Worm (Caenorhabditis elegans) whole organism, L4 larva: ENCODE results near the gene C49C3.15.
A peak's percentile ranks its signal among the peaks of the same experiment; 100 is the strongest.

ENCODE experiments used
- F37D6.2 ChIP-seq: sonication (generic microtip); optimal IDR thresholded peaks from 2 replicates; lab custom pipeline; 2016; ENCODE audit warnings: mild to moderate bottlenecking, missing genetic modification characterization, missing compliant biosample characterization
- T20F7.1 ChIP-seq: fragments of 200-800 bp; sonication (Bioruptor generic); optimal IDR thresholded peaks from 2 replicates; lab custom pipeline; 2018; ENCODE audit warnings: mild to moderate bottlenecking, missing genetic modification characterization, missing compliant biosample characterization
- Y5F2A.4 ChIP-seq: fragments of 200-800 bp; sonication (Bioruptor generic); optimal IDR thresholded peaks from 2 replicates; lab custom pipeline; 2018; ENCODE audit warnings: mild to moderate bottlenecking, missing genetic modification characterization, missing compliant biosample characterization
- Y75B8A.6 ChIP-seq: fragments of 200-800 bp; sonication (Bioruptor generic); IDR thresholded peaks from 2 replicates; pipeline ENCODE4 v1.3.6; 2022; ENCODE audit warnings: missing genetic modification reagents, missing genetic modification characterization, missing compliant biosample characterization
- ZK337.2 ChIP-seq: fragments of 200-800 bp; sonication (Bioruptor generic); IDR thresholded peaks from 2 replicates; pipeline ENCODE4 v1.3.6; 2022; ENCODE audit warnings: missing genetic modification reagents, missing genetic modification characterization, missing compliant biosample characterization
- aly-2 ChIP-seq: sonication (generic microtip); optimal IDR thresholded peaks from 2 replicates; lab custom pipeline; 2018; ENCODE audit warnings: missing biosample characterization, missing genetic modification characterization
- arid-1 ChIP-seq: fragments of 200-800 bp; sonication (Bioruptor generic); conservative IDR thresholded peaks from 2 replicates; pipeline ENCODE4 v1.3.6; 2022; ENCODE audit warnings: missing genetic modification reagents, missing genetic modification characterization, missing compliant biosample characterization
- attf-4 ChIP-seq: sonication (generic microtip); optimal IDR thresholded peaks from 3 replicates; lab custom pipeline; 2017; ENCODE audit warnings: missing biosample characterization, missing genetic modification characterization
- ceh-44 ChIP-seq: fragments of 200-800 bp; sonication (Bioruptor generic); IDR thresholded peaks from 2 replicates; pipeline ENCODE4 v1.3.6; 2022; ENCODE audit warnings: missing genetic modification reagents, missing genetic modification characterization, missing compliant biosample characterization
- ceh-62 ChIP-seq: sonication (generic microtip); optimal IDR thresholded peaks from 2 replicates; lab custom pipeline; 2017; ENCODE audit warnings: missing biosample characterization, missing genetic modification characterization
- cey-2 ChIP-seq: sonication (generic microtip); optimal IDR thresholded peaks from 3 replicates; lab custom pipeline; 2017; ENCODE audit warnings: missing genetic modification characterization, mild to moderate bottlenecking, missing compliant biosample characterization, antibody characterized with exemption, borderline replicate concordance; ENCODE audit not compliant: insufficient read depth
- daf-16 ChIP-seq, 3 experiments: sonication (generic microtip); optimal IDR thresholded peaks; 2 replicates each; lab custom pipeline; 2016 to 2017; ENCODE audit warnings: missing genetic modification characterization in 3 of 3, missing genetic modification reagents in 3 of 3, mild to moderate bottlenecking in 2 of 3, missing compliant biosample characterization in 2 of 3, missing biosample characterization in 1 of 3, moderate library complexity in 1 of 3
- daf-19 ChIP-seq: fragments of 200-800 bp; sonication (Bioruptor generic); conservative IDR thresholded peaks from 2 replicates; pipeline ENCODE4 v1.3.6; 2022; ENCODE audit warnings: missing genetic modification characterization, missing compliant biosample characterization
- dmd-9 ChIP-seq: fragments of 200-800 bp; sonication (Bioruptor generic); IDR thresholded peaks from 2 replicates; pipeline ENCODE4 v1.3.6; 2022; ENCODE audit warnings: missing genetic modification reagents, missing genetic modification characterization, missing compliant biosample characterization
- hmg-1.1 ChIP-seq: fragments of 200-800 bp; sonication (Bioruptor generic); IDR thresholded peaks from 2 replicates; pipeline ENCODE4 v1.3.6; 2022; ENCODE audit warnings: missing genetic modification reagents, missing genetic modification characterization, missing compliant biosample characterization
- lin-13 ChIP-seq: fragments of 150-350 bp; optimal IDR thresholded peaks from 2 replicates; lab custom pipeline; 2014; ENCODE audit warnings: missing biosample characterization, missing genetic modification reagents, missing genetic modification characterization
- lin-15B ChIP-seq: fragments of 150-350 bp; sonication (generic microtip); optimal IDR thresholded peaks from 3 replicates; lab custom pipeline; 2014; ENCODE audit warnings: missing biosample characterization, missing genetic modification characterization
- lin-38 ChIP-seq: fragments of 200-800 bp; sonication (Bioruptor generic); IDR thresholded peaks from 2 replicates; pipeline ENCODE4 v1.3.6; 2022; ENCODE audit warnings: missing genetic modification reagents, missing genetic modification characterization, missing compliant biosample characterization
- lin-39 ChIP-seq: fragments of 150-350 bp; optimal IDR thresholded peaks from 2 replicates; lab custom pipeline; 2014; ENCODE audit warnings: missing biosample characterization, missing genetic modification reagents, missing genetic modification characterization
- lir-3 ChIP-seq: sonication (generic microtip); optimal IDR thresholded peaks from 2 replicates; lab custom pipeline; 2016; ENCODE audit warnings: mild to moderate bottlenecking, missing genetic modification characterization, missing compliant biosample characterization
- mdl-1 ChIP-seq, 2 experiments: fragments of 150-350 bp in 1 of 2; sonication (generic microtip) in 1 of 2; optimal IDR thresholded peaks; 2 replicates each; lab custom pipeline; 2014 to 2017; ENCODE audit warnings: missing biosample characterization in 2 of 2, missing genetic modification characterization in 2 of 2
- mdt-29 ChIP-seq: fragments of 200-800 bp; sonication (Bioruptor generic); IDR thresholded peaks from 2 replicates; pipeline ENCODE4 v1.3.6; 2022; ENCODE audit warnings: missing genetic modification reagents, missing genetic modification characterization, missing compliant biosample characterization
- mxl-3 ChIP-seq: fragments of 200-800 bp; sonication (Bioruptor generic); optimal IDR thresholded peaks from 2 replicates; lab custom pipeline; 2018; ENCODE audit warnings: mild to moderate bottlenecking, missing genetic modification characterization, missing compliant biosample characterization
- nhr-111 ChIP-seq: fragments of 200-800 bp; sonication (Bioruptor generic); optimal IDR thresholded peaks from 2 replicates; lab custom pipeline; 2018; ENCODE audit warnings: mild to moderate bottlenecking, missing genetic modification characterization, missing compliant biosample characterization
- nhr-28 ChIP-seq: fragments of 150-350 bp; optimal IDR thresholded peaks from 2 replicates; lab custom pipeline; 2014; ENCODE audit warnings: missing biosample characterization, missing genetic modification characterization
- nhr-6 ChIP-seq: fragments of 150-350 bp; optimal IDR thresholded peaks from 2 replicates; lab custom pipeline; 2014; ENCODE audit warnings: missing biosample characterization, missing genetic modification characterization
- nhr-76 ChIP-seq: fragments of 150-350 bp; optimal IDR thresholded peaks from 2 replicates; lab custom pipeline; 2014; ENCODE audit warnings: missing biosample characterization, missing genetic modification characterization
- sdz-12 ChIP-seq: fragments of 200-800 bp; sonication (Bioruptor generic); optimal IDR thresholded peaks from 2 replicates; lab custom pipeline; 2018; ENCODE audit warnings: mild to moderate bottlenecking, missing genetic modification characterization, missing compliant biosample characterization
- snpc-1.2 ChIP-seq: fragments of 200-800 bp; sonication (Bioruptor generic); IDR thresholded peaks from 2 replicates; pipeline ENCODE4 v1.3.6; 2022; ENCODE audit warnings: missing genetic modification reagents, missing genetic modification characterization, missing compliant biosample characterization
- tag-97 ChIP-seq: fragments of 200-800 bp; sonication (Bioruptor generic); IDR thresholded peaks from 2 replicates; pipeline ENCODE4 v1.3.6; 2022; ENCODE audit warnings: missing genetic modification characterization, missing compliant biosample characterization
- tra-1 ChIP-seq: fragments of 200-800 bp; sonication (Bioruptor generic); IDR thresholded peaks from 2 replicates; pipeline ENCODE4 v1.3.6; 2022; ENCODE audit warnings: missing genetic modification reagents, missing genetic modification characterization, missing compliant biosample characterization
- vab-7 ChIP-seq: fragments of 200-800 bp; sonication (Bioruptor generic); IDR thresholded peaks from 2 replicates; pipeline ENCODE4 v1.3.6; 2022; ENCODE audit warnings: missing genetic modification reagents, missing genetic modification characterization, missing compliant biosample characterization
- zip-11 ChIP-seq: fragments of 200-800 bp; sonication (Bioruptor generic); IDR thresholded peaks from 2 replicates; pipeline ENCODE4 v1.3.6; 2022; ENCODE audit warnings: missing genetic modification characterization, missing compliant biosample characterization

C49C3.15 gene

ce11 chrIV:17367294-17367693 lies 33.3 kb downstream of the C49C3.15 start, which contains the start of gene zipt-17:
TSS of gene zipt-17 (minus strand) at chrIV:17367394.
- TF ChIP-seq mxl-3 (no peak), sdz-12 (GFP tag; lab: Kevin White, UChicago) (no peak), arid-1 (GFP tag; lab: Robert Waterston, UW) (no peak), dmd-9 (no peak), lin-13 (GFP tag; lab: Kevin White, UChicago) (no peak), mdl-1 (tag; optimal IDR thresholded peaks at IDR 0.05; lab: Kevin White, UChicago) (no peak), Y75B8A.6 (no peak), ceh-62 (tag; lab: Kevin White, UChicago) (no peak), T20F7.1 (GFP tag; lab: Kevin White, UChicago) (no peak), mdt-29 (GFP tag; lab: Robert Waterston, UW) (no peak), zip-11 (no peak), ZK337.2 (GFP tag; lab: Robert Waterston, UW) (no peak), cey-2 (tag; lab: Kevin White, UChicago) (no peak), lin-38 (GFP tag; lab: Robert Waterston, UW) (no peak), ceh-44 (GFP tag; lab: Robert Waterston, UW) (no peak), nhr-111 (GFP tag; lab: Kevin White, UChicago) (no peak)

ce11 chrIV:17368292-17368691 lies 34.3 kb downstream of the C49C3.15 start, which contains the start of gene trh-1:
TSS of gene trh-1 (plus strand) at chrIV:17368592.
- TF ChIP-seq tag-97: no peak

- TF ChIP-seq F37D6.2 (no peak), nhr-76 (tag; lab: Kevin White, UChicago) (no peak), lin-39 (tag; lab: Kevin White, UChicago) (no peak), hmg-1.1 (no peak), lin-15B (no peak), Y5F2A.4 (GFP tag; lab: Kevin White, UChicago) (no peak), aly-2 (tag; lab: Kevin White, UChicago) (no peak), snpc-1.2 (GFP tag; lab: Robert Waterston, UW) (no peak), tra-1 (GFP tag; lab: Robert Waterston, UW) (no peak), nhr-111 (GFP tag; lab: Kevin White, UChicago) (no peak), attf-4 (tag; lab: Kevin White, UChicago) (no peak), mdt-29 (GFP tag; lab: Robert Waterston, UW) (no peak), vab-7 (GFP tag; lab: Robert Waterston, UW) (no peak), nhr-28 (no peak), cey-2 (tag; lab: Kevin White, UChicago) (no peak), lir-3 (tag; lab: Kevin White, UChicago) (no peak), daf-19 (GFP tag; lab: Robert Waterston, UW) (no peak), nhr-6 (tag; lab: Kevin White, UChicago) (no peak), tag-97 (no peak)
These were observed 37.4 kb downstream of the C49C3.15 start, which contains the start of gene C30H6.5 for ce11 chrIV:17371469-17371868. TSS of gene C30H6.5 (plus strand) at chrIV:17371769.

DNA sequence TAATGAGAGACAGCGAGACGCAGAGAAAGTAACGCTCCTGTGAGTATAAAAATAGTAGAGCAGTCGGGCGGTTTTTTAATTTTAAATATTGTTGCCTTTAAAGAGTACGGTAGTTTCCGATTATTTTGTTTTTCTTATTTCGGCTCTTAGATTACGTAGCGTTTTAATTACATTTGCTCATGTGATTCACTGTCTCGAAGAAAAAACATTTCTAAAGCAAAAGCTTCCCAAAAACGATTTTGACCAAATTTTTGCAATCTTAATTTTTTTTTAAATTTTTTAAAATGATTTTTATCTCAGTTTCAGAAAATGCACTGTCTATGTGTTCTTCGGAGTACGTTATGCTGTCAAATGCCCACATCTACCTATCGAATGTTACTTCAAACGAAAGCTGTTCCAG lies 42.1 kb downstream of the C49C3.15 start, which contains the start of gene haf-1:
TSS of gene haf-1 (plus strand) at position 301 of the 400 bp plus-strand sequence.
- TF ChIP-seq T20F7.1 (GFP tag; lab: Kevin White, UChicago): no peak
- no peak for TF ChIP-seq daf-16 (GFP tag; optimal IDR thresholded peaks at IDR 0.05; lab: Kevin White, UChicago)
- TF ChIP-seq daf-16 (tag; optimal IDR thresholded peaks at IDR 0.05; lab: Kevin White, UChicago): peak; percentile 59
